Worm (Caenorhabditis elegans) whole organism, mixed stage, embryonic: Measurements from ENCODE around the gene C16E9.1.

ENCODE experiments used
- M03D4.4 ChIP-seq: sonication (generic microtip); optimal IDR thresholded peaks from 2 replicates; lab custom pipeline; 2017; ENCODE audit warnings: mild to moderate bottlenecking, missing genetic modification characterization, missing compliant biosample characterization
- ces-1 ChIP-seq: fragments of 150-350 bp; optimal IDR thresholded peaks from 2 replicates; lab custom pipeline; 2014; ENCODE audit warnings: missing biosample characterization, missing genetic modification reagents, missing genetic modification characterization
- nhr-76 ChIP-seq: sonication (generic microtip); optimal IDR thresholded peaks from 2 replicates; lab custom pipeline; 2017; ENCODE audit warnings: missing biosample characterization, missing genetic modification characterization
- pha-4 ChIP-seq: fragments of 150-350 bp; optimal IDR thresholded peaks from 2 replicates; lab custom pipeline; 2018; ENCODE audit warnings: missing biosample characterization, missing genetic modification reagents, missing genetic modification characterization
- sptf-1 ChIP-seq: sonication (generic microtip); optimal IDR thresholded peaks from 2 replicates; lab custom pipeline; 2017; ENCODE audit warnings: mild to moderate bottlenecking, missing genetic modification characterization, moderate library complexity, missing compliant biosample characterization
- ztf-11 ChIP-seq: fragments of 150-350 bp; optimal IDR thresholded peaks from 2 replicates; lab custom pipeline; 2014; ENCODE audit warnings: missing biosample characterization, missing genetic modification characterization

DNA sequence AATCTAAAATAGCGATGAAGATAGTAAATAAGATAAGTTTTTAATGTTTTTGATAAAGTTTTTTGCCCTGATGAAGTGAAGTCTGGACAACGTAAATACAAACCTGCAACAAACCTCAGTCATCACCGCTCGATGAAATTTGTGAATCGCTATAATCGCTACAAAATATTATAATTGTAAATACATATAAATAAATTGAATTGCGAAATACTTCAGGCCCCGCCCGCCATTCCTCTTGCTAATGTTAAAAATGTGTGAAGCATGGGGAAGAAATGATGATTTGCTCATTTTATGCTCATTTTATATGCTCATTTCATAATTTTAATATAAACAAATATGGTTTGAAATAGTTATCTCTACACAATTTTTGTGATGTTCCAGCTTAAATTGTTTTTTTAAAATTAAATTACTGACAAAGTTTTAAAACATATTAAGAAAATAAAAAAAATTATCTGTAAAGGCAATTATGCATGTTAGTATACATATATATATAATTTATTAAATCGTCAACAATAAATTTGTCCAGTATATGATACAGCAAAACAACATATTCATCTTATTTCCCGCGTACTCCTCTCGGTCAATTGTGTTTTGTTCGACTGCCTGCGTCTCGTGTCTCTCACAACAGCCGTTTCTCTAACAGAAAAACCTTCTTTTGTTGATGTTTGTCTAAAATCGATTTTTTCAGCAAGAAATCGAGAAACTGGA, 35.8 kb upstream of the C16E9.1 start, which contains the start of gene sid-5:
- no peak for TF ChIP-seq M03D4.4 (tag; lab: Kevin White, UChicago)
- no peak for TF ChIP-seq nhr-76 (tag; lab: Kevin White, UChicago)
- TF ChIP-seq pha-4 (tag; lab: Kevin White, UChicago) = no peak
- no peak for TF ChIP-seq ztf-11 (tag; lab: Kevin White, UChicago)
- TF ChIP-seq sptf-1 (tag; lab: Kevin White, UChicago) = no peak
- TF ChIP-seq ces-1 (GFP tag; lab: Kevin White, UChicago) = no peak
